Fruit fly (Drosophila melanogaster) whole organism, embryonic: Measurements from ENCODE around the gene Sfp35C.

Source experiments
- CG10147 ChIP-seq: fragments of 200-800 bp; sonication (Bioruptor generic); optimal IDR thresholded peaks from 2 replicates; lab custom pipeline; 2019; ENCODE audit warnings: missing biosample characterization, mild to moderate bottlenecking, missing genetic modification characterization, moderate library complexity
- CG1024 ChIP-seq: fragments of 200-800 bp; sonication (Bioruptor generic); IDR thresholded peaks from 2 replicates; pipeline ENCODE4 v1.3.6; 2022; ENCODE audit warnings: missing biosample characterization, missing genetic modification characterization
- CG11695 ChIP-seq: fragments of 200-800 bp; sonication (Bioruptor generic); IDR thresholded peaks from 3 replicates; pipeline ENCODE4 v1.3.6; 2022; ENCODE audit warnings: missing biosample characterization, missing genetic modification characterization
- CG12769 ChIP-seq: fragments of 200-800 bp; sonication (Bioruptor generic); optimal IDR thresholded peaks from 2 replicates; lab custom pipeline; 2019; ENCODE audit warnings: missing biosample characterization, mild to moderate bottlenecking, missing genetic modification characterization, moderate library complexity
- CG12942 ChIP-seq: fragments of 200-800 bp; sonication (Bioruptor generic); optimal IDR thresholded peaks from 3 replicates; lab custom pipeline; 2016; ENCODE audit warnings: missing biosample characterization, missing genetic modification characterization
- CG14050 ChIP-seq: fragments of 200-800 bp; sonication (Bioruptor generic); IDR thresholded peaks from 3 replicates; pipeline ENCODE4 v1.3.6; 2022; ENCODE audit warnings: missing biosample characterization, missing genetic modification characterization
- CG14860 ChIP-seq: fragments of 200-800 bp; sonication (Bioruptor generic); IDR thresholded peaks from 3 replicates; pipeline ENCODE4 v1.3.6; 2022; ENCODE audit warnings: missing biosample characterization, missing genetic modification characterization; ENCODE audit not compliant: partially characterized antibody
- CG1529 ChIP-seq: fragments of 200-800 bp; sonication (Bioruptor generic); optimal IDR thresholded peaks from 3 replicates; lab custom pipeline; 2018; ENCODE audit warnings: missing biosample characterization, missing genetic modification characterization
- CG16779 ChIP-seq: fragments of 200-800 bp; sonication (Bioruptor generic); IDR thresholded peaks from 2 replicates; pipeline ENCODE4 v1.3.6; 2022; ENCODE audit warnings: missing biosample characterization, missing genetic modification characterization
- CG17829 ChIP-seq: fragments of 200-800 bp; optimal IDR thresholded peaks from 2 replicates; lab custom pipeline; 2019; ENCODE audit warnings: missing biosample characterization, mild to moderate bottlenecking, missing genetic modification characterization, moderate library complexity
- CG31441 ChIP-seq: fragments of 200-800 bp; sonication (Bioruptor generic); IDR thresholded peaks from 2 replicates; pipeline ENCODE4 v1.3.6; 2022; ENCODE audit warnings: missing biosample characterization, missing genetic modification characterization
- CG33213 ChIP-seq: fragments of 200-800 bp; sonication (Bioruptor generic); optimal IDR thresholded peaks from 3 replicates; lab custom pipeline; 2016; ENCODE audit warnings: missing biosample characterization, missing genetic modification characterization
- CG34224 ChIP-seq: fragments of 200-800 bp; sonication (Bioruptor generic); IDR thresholded peaks from 3 replicates; pipeline ENCODE4 v1.3.6; 2022; ENCODE audit warnings: missing biosample characterization, missing genetic modification characterization; ENCODE audit not compliant: partially characterized antibody
- CG4360 ChIP-seq: fragments of 200-800 bp; sonication (Bioruptor generic); IDR thresholded peaks from 2 replicates; pipeline ENCODE4 v1.3.6; 2022; ENCODE audit warnings: missing biosample characterization, missing genetic modification characterization
- CG7357 ChIP-seq: fragments of 200-800 bp; sonication (Bioruptor generic); IDR thresholded peaks from 3 replicates; pipeline ENCODE4 v1.3.6; 2022; ENCODE audit warnings: missing biosample characterization, missing genetic modification characterization
- CG8089 ChIP-seq: fragments of 200-800 bp; sonication (Bioruptor generic); optimal IDR thresholded peaks from 3 replicates; lab custom pipeline; 2016; ENCODE audit warnings: missing biosample characterization, missing genetic modification characterization
- CG8359 ChIP-seq: fragments of 200-800 bp; sonication (Bioruptor generic); optimal IDR thresholded peaks from 2 replicates; lab custom pipeline; 2017; ENCODE audit warnings: missing biosample characterization, mild to moderate bottlenecking, missing genetic modification characterization, borderline replicate concordance
- CG9215 ChIP-seq: fragments of 200-800 bp; sonication (Bioruptor generic); IDR thresholded peaks from 2 replicates; pipeline ENCODE4 v1.3.6; 2022; ENCODE audit warnings: missing biosample characterization, missing genetic modification characterization
- CG9797 ChIP-seq: fragments of 200-800 bp; sonication (Bioruptor generic); optimal IDR thresholded peaks from 3 replicates; lab custom pipeline; 2018; ENCODE audit warnings: missing biosample characterization, mild to moderate bottlenecking, missing genetic modification characterization
- Dref ChIP-seq: fragments of 200-800 bp; sonication (Bioruptor generic); IDR thresholded peaks from 2 replicates; pipeline ENCODE4 v1.3.6; 2022; ENCODE audit warnings: missing biosample characterization, missing genetic modification characterization
- E2f1 ChIP-seq: fragments of 200-800 bp; sonication (Bioruptor generic); IDR thresholded peaks from 2 replicates; pipeline ENCODE4 v1.3.6; 2022; ENCODE audit warnings: missing biosample characterization, missing genetic modification characterization
- H15 ChIP-seq: fragments of 200-800 bp; sonication (Bioruptor generic); IDR thresholded peaks from 3 replicates; pipeline ENCODE4 v1.3.6; 2022; ENCODE audit warnings: missing biosample characterization, missing genetic modification characterization
- HLHmδ ChIP-seq: fragments of 200-800 bp; sonication (Bioruptor generic); optimal IDR thresholded peaks from 2 replicates; lab custom pipeline; 2018; ENCODE audit warnings: missing biosample characterization, mild to moderate bottlenecking, missing genetic modification characterization, moderate library complexity
- MESR4 ChIP-seq: fragments of 200-800 bp; sonication (Bioruptor generic); optimal IDR thresholded peaks from 2 replicates; lab custom pipeline; 2018; ENCODE audit warnings: missing biosample characterization, mild to moderate bottlenecking, missing genetic modification characterization, moderate library complexity
- Oaz ChIP-seq: fragments of 200-800 bp; sonication (Bioruptor generic); IDR thresholded peaks from 2 replicates; pipeline ENCODE4 v1.3.6; 2022; ENCODE audit warnings: missing biosample characterization, missing genetic modification characterization
- Oli ChIP-seq: fragments of 200-800 bp; sonication (Bioruptor generic); optimal IDR thresholded peaks from 2 replicates; lab custom pipeline; 2018; ENCODE audit warnings: missing biosample characterization, mild to moderate bottlenecking, missing genetic modification characterization, moderate library complexity
- Sry-δ ChIP-seq: fragments of 200-800 bp; sonication (Bioruptor generic); optimal IDR thresholded peaks from 2 replicates; lab custom pipeline; 2016; ENCODE audit warnings: missing biosample characterization, missing genetic modification characterization
- Taf1 ChIP-seq: fragments of 200-800 bp; sonication (Bioruptor generic); IDR thresholded peaks from 2 replicates; pipeline ENCODE4 v1.3.6; 2022; ENCODE audit warnings: missing biosample characterization, missing genetic modification characterization
- Xbp1 ChIP-seq: fragments of 200-800 bp; sonication (Bioruptor generic); optimal IDR thresholded peaks from 3 replicates; lab custom pipeline; 2016; ENCODE audit warnings: missing biosample characterization, mild to moderate bottlenecking, missing genetic modification characterization
- al ChIP-seq: fragments of 200-800 bp; sonication (Bioruptor generic); IDR thresholded peaks from 2 replicates; pipeline ENCODE4 v1.3.6; 2022; ENCODE audit warnings: missing biosample characterization, missing genetic modification characterization
- cg ChIP-seq: fragments of 200-800 bp; sonication (Bioruptor generic); optimal IDR thresholded peaks from 3 replicates; lab custom pipeline; 2019; ENCODE audit warnings: missing biosample characterization, mild to moderate bottlenecking, missing genetic modification characterization, moderate library complexity
- chn ChIP-seq: fragments of 200-800 bp; sonication (Bioruptor generic); optimal IDR thresholded peaks from 2 replicates; lab custom pipeline; 2016; ENCODE audit warnings: missing biosample characterization, missing genetic modification characterization
- cwo ChIP-seq: fragments of 200-800 bp; sonication (Bioruptor generic); optimal IDR thresholded peaks from 3 replicates; lab custom pipeline; 2017; ENCODE audit warnings: missing biosample characterization, missing genetic modification characterization, mild to moderate bottlenecking, moderate library complexity, missing genetic modification reagents
- disco-r ChIP-seq: fragments of 200-800 bp; sonication (Bioruptor generic); optimal IDR thresholded peaks from 2 replicates; lab custom pipeline; 2016; ENCODE audit warnings: missing biosample characterization, missing genetic modification characterization
- dysf ChIP-seq: fragments of 200-800 bp; sonication (Bioruptor generic); IDR thresholded peaks from 3 replicates; pipeline ENCODE4 v1.3.6; 2022; ENCODE audit warnings: missing biosample characterization, missing genetic modification characterization
- fd3F ChIP-seq: fragments of 200-800 bp; sonication (Bioruptor generic); optimal IDR thresholded peaks from 2 replicates; lab custom pipeline; 2018; ENCODE audit warnings: missing biosample characterization, mild to moderate bottlenecking, missing genetic modification characterization, moderate library complexity
- jigr1 ChIP-seq: fragments of 200-800 bp; sonication (Bioruptor generic); IDR thresholded peaks from 3 replicates; pipeline ENCODE4 v1.3.6; 2022; ENCODE audit warnings: missing biosample characterization, missing genetic modification characterization
- kni ChIP-seq: fragments of 200-800 bp; sonication (Bioruptor generic); optimal IDR thresholded peaks from 3 replicates; lab custom pipeline; 2017; ENCODE audit warnings: mild to moderate bottlenecking, missing biosample characterization, missing genetic modification reagents, missing genetic modification characterization
- nerfin-2 ChIP-seq: fragments of 200-800 bp; sonication (Bioruptor generic); IDR thresholded peaks from 2 replicates; pipeline ENCODE4 v1.3.6; 2022; ENCODE audit warnings: missing biosample characterization, missing genetic modification characterization; ENCODE audit not compliant: partially characterized antibody
- pzg ChIP-seq: fragments of 200-800 bp; sonication (Bioruptor generic); optimal IDR thresholded peaks from 3 replicates; lab custom pipeline; 2018; ENCODE audit warnings: missing biosample characterization, mild to moderate bottlenecking, missing genetic modification characterization, moderate library complexity
- sd ChIP-seq: fragments of 200-800 bp; sonication (Bioruptor generic); optimal IDR thresholded peaks from 3 replicates; lab custom pipeline; 2018; ENCODE audit warnings: missing biosample characterization, mild to moderate bottlenecking, missing genetic modification characterization, moderate library complexity
- ssp ChIP-seq: fragments of 200-800 bp; sonication (Bioruptor generic); IDR thresholded peaks from 2 replicates; pipeline ENCODE4 v1.3.6; 2022; ENCODE audit warnings: missing biosample characterization, missing genetic modification characterization
- stc ChIP-seq: fragments of 200-800 bp; sonication (Bioruptor generic); IDR thresholded peaks from 2 replicates; pipeline ENCODE4 v1.3.6; 2022; ENCODE audit warnings: missing biosample characterization, missing genetic modification characterization
- toy ChIP-seq: fragments of 200-800 bp; sonication (Bioruptor generic); IDR thresholded peaks from 2 replicates; pipeline ENCODE4 v1.3.6; 2022; ENCODE audit warnings: missing biosample characterization, missing genetic modification characterization
- ttk ChIP-seq: fragments of 200-800 bp; sonication (Bioruptor generic); IDR thresholded peaks from 2 replicates; pipeline ENCODE4 v2.1.2; 2022; ENCODE audit warnings: missing biosample characterization, missing genetic modification characterization
- wdn ChIP-seq: fragments of 200-800 bp; sonication (Bioruptor generic); IDR thresholded peaks from 2 replicates; pipeline ENCODE4 v1.3.6; 2022; ENCODE audit warnings: missing biosample characterization, missing genetic modification characterization
- yki ChIP-seq: fragments of >200 bp; optimal IDR thresholded peaks from 3 replicates; lab custom pipeline; 2018
- zen ChIP-seq: fragments of 200-800 bp; sonication (Bioruptor generic); optimal IDR thresholded peaks from 3 replicates; lab custom pipeline; 2018; ENCODE audit warnings: missing biosample characterization, mild to moderate bottlenecking, missing genetic modification characterization, moderate library complexity
- zf30C ChIP-seq: fragments of 200-800 bp; sonication (Bioruptor generic); optimal IDR thresholded peaks from 3 replicates; lab custom pipeline; 2018; ENCODE audit warnings: missing biosample characterization, mild to moderate bottlenecking, missing genetic modification characterization

Gene Sfp35C

DNA sequence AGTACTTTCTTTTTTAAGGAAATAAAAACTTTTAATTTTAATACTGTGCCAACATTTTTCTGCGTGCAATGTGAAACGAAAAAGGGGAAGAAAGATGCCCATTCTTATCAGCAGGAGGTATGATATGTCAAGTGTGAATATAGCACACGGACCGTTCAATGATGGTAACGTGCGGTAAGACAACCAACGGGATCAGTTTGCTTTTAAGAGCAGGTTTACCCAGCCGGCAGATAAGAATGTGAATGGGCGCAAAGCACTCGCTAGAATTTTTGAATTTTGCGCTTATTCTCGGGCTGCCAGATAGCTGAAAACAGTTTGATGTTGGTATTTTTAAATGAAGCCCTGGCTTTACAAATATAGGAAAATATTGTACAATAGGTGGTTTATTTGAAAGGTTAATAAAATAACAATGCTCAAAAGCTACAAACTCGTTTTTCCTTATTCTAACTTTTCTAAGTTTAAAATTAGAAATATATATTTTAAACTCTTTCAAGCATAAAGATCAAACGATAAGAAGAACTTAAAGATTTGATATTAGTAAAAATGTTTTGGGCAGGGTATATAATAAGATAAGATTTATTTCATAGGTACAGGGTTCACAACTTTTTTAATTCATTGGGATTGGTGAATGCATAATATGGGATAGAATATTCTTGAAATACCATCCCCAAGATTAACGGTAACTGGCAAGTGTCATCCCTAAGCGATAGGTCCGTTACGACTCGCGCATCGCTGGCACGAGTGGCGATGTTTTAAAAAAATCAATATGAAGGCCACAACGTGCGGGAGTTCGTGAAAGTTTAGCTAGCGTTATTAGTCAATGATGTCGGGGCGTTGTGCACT, 46.5 kb upstream of the Sfp35C start, which contains the start of gene dao (continued):
- TF ChIP-seq Oli = no peak
- peak; percentile 35; the same call in 1 of the 2 replicates for TF ChIP-seq ssp (GFP tag; lab: Robert Waterston, UW)
- TF ChIP-seq wdn (GFP tag; lab: Robert Waterston, UW) = 0 out of 2 replicates have a peak, but pooled peaks have one; percentile 20
- TF ChIP-seq CG12769 = peak; percentile 60
- no peak for TF ChIP-seq disco-r (GFP tag; lab: Kevin White, UChicago)
- TF ChIP-seq kni (GFP tag; lab: Kevin White, UChicago) = no peak
- TF ChIP-seq CG33213 (GFP tag; lab: Kevin White, UChicago) = peak; percentile 5
- 0 out of 2 replicates have a peak, but pooled peaks have one; percentile 2 for TF ChIP-seq CG16779 (GFP tag; lab: Robert Waterston, UW)
- no peak for TF ChIP-seq CG7357
- no peak for TF ChIP-seq CG9797 (GFP tag; lab: Kevin White, UChicago)
- no peak for TF ChIP-seq CG1024 (GFP tag; lab: Robert Waterston, UW)
- TF ChIP-seq CG14860 = peak; percentile 70
- peak; percentile 30; the same call in 1 of the 2 replicates for TF ChIP-seq E2f1 (GFP tag; lab: Robert Waterston, UW)
- TF ChIP-seq nerfin-2 (GFP tag; lab: Robert Waterston, UW) = peak; percentile 59; the same call in 1 of the 2 replicates
- no peak for TF ChIP-seq HLHmδ
- TF ChIP-seq stc (GFP tag; lab: Robert Waterston, UW) = no peak
- no peak for TF ChIP-seq CG4360 (GFP tag; lab: Robert Waterston, UW)
- TF ChIP-seq chn (GFP tag; lab: Kevin White, UChicago) = peak; percentile 63
- no peak for TF ChIP-seq CG10147 (GFP tag; lab: Kevin White, UChicago)
- no peak; the same call in 2 of the 3 replicates for TF ChIP-seq H15 (GFP tag; lab: Robert Waterston, UW)
- 0 out of 2 replicates have a peak, but pooled peaks have one; percentile 37 for TF ChIP-seq Dref (GFP tag; lab: Robert Waterston, UW)
- peak; percentile 94 for TF ChIP-seq Sry-δ (GFP tag; lab: Kevin White, UChicago)
- TF ChIP-seq CG1529 = peak; percentile 4
- TF ChIP-seq ttk (GFP tag; lab: Robert Waterston, UW) = peak; percentile 47; the same call in 1 of the 2 replicates
- no peak for TF ChIP-seq yki (lab: Kevin White, UChicago)
- TF ChIP-seq CG34224 (GFP tag; lab: Robert Waterston, UW) = peak; percentile 59; the same call in 2 of the 3 replicates
- TF ChIP-seq CG17829 (tag; lab: Kevin White, UChicago) = peak; percentile 13
- TF ChIP-seq Xbp1 (GFP tag; lab: Kevin White, UChicago) = peak; percentile 79
- TF ChIP-seq CG8089 (GFP tag; lab: Kevin White, UChicago) = no peak
- peak; percentile 38 for TF ChIP-seq CG12942
- no peak for TF ChIP-seq CG8359 (GFP tag; lab: Kevin White, UChicago)
- no peak for TF ChIP-seq Taf1
- no peak for TF ChIP-seq jigr1 (GFP tag; lab: Robert Waterston, UW)
- peak; percentile 21 for TF ChIP-seq fd3F (GFP tag; lab: Kevin White, UChicago)
- TF ChIP-seq sd (tag; lab: Kevin White, UChicago) = no peak
- TF ChIP-seq cg = no peak
- no peak; the same call in 1 of the 2 replicates for TF ChIP-seq al (GFP tag; lab: Robert Waterston, UW)
- TF ChIP-seq toy (GFP tag; lab: Robert Waterston, UW) = no peak
- peak; percentile 36; the same call in 1 of the 3 replicates for TF ChIP-seq dysf (GFP tag; lab: Robert Waterston, UW)
- TF ChIP-seq zen = peak; percentile 1
- peak; percentile 31 for TF ChIP-seq pzg (GFP tag; lab: Kevin White, UChicago)
- TF ChIP-seq zf30C (GFP tag; lab: Kevin White, UChicago) = no peak
- TF ChIP-seq CG14050 (GFP tag; lab: Robert Waterston, UW) = no peak
- TF ChIP-seq CG11695 (GFP tag; lab: Robert Waterston, UW) = no peak
- TF ChIP-seq CG9215 (GFP tag; lab: Robert Waterston, UW) = peak; percentile 38
- 0 out of 2 replicates have a peak, but pooled peaks have one; percentile 22 for TF ChIP-seq Oaz (GFP tag; lab: Robert Waterston, UW)
- TF ChIP-seq CG31441 = no peak
- no peak for TF ChIP-seq cwo (GFP tag; lab: Kevin White, UChicago)
- no peak for TF ChIP-seq MESR4 (GFP tag; lab: Kevin White, UChicago)
